Fruit fly (Drosophila melanogaster) whole organism, embryonic: Measurements from ENCODE around the gene Boh1.

Source experiments
- Abd-B ChIP-seq: fragments of 200-800 bp; sonication (Bioruptor generic); optimal IDR thresholded peaks from 2 replicates; lab custom pipeline; 2018; ENCODE audit warnings: missing biosample characterization, mild to moderate bottlenecking, missing genetic modification characterization, moderate library complexity
- Ada2b ChIP-seq: fragments of 200-800 bp; sonication (Bioruptor generic); IDR thresholded peaks from 2 replicates; pipeline ENCODE4 v1.3.6; 2022; ENCODE audit warnings: missing biosample characterization, missing genetic modification characterization
- Atf3 ChIP-seq: fragments of 200-800 bp; sonication (Bioruptor generic); optimal IDR thresholded peaks from 3 replicates; lab custom pipeline; 2016; ENCODE audit warnings: missing biosample characterization, missing genetic modification characterization
- Bdp1 ChIP-seq: fragments of 200-800 bp; sonication (Bioruptor generic); optimal IDR thresholded peaks from 3 replicates; lab custom pipeline; 2016; ENCODE audit warnings: missing biosample characterization, missing genetic modification characterization
- CG10274 ChIP-seq: fragments of 200-800 bp; sonication (Bioruptor generic); optimal IDR thresholded peaks from 3 replicates; lab custom pipeline; 2017; ENCODE audit warnings: missing biosample characterization, mild to moderate bottlenecking, missing genetic modification characterization
- CG10979 ChIP-seq: fragments of 200-800 bp; sonication (Bioruptor generic); optimal IDR thresholded peaks from 2 replicates; lab custom pipeline; 2018; ENCODE audit warnings: missing biosample characterization, mild to moderate bottlenecking, missing genetic modification characterization, moderate library complexity
- CG11085 ChIP-seq: fragments of 200-800 bp; sonication (Bioruptor generic); IDR thresholded peaks from 2 replicates; pipeline ENCODE4 v1.3.6; 2022; ENCODE audit warnings: missing biosample characterization, missing genetic modification characterization
- CG1233 ChIP-seq: fragments of 200-800 bp; sonication (Bioruptor generic); optimal IDR thresholded peaks from 4 replicates; lab custom pipeline; 2018; ENCODE audit warnings: missing biosample characterization, mild to moderate bottlenecking, missing genetic modification characterization
- CG12744 ChIP-seq: fragments of 200-800 bp; sonication (Bioruptor generic); optimal IDR thresholded peaks from 2 replicates; lab custom pipeline; 2016; ENCODE audit warnings: missing biosample characterization, missing genetic modification characterization
- CG14710 ChIP-seq: fragments of 200-800 bp; sonication (Bioruptor generic); optimal IDR thresholded peaks from 3 replicates; lab custom pipeline; 2019; ENCODE audit warnings: missing biosample characterization, mild to moderate bottlenecking, missing genetic modification characterization, moderate library complexity
- CG15011 ChIP-seq: fragments of 200-800 bp; sonication (Bioruptor generic); optimal IDR thresholded peaks from 3 replicates; lab custom pipeline; 2018; ENCODE audit warnings: missing biosample characterization, mild to moderate bottlenecking, missing genetic modification characterization
- CG1603 ChIP-seq: fragments of 200-800 bp; sonication (Bioruptor generic); optimal IDR thresholded peaks from 2 replicates; lab custom pipeline; 2019; ENCODE audit warnings: missing biosample characterization, mild to moderate bottlenecking, missing genetic modification characterization, moderate library complexity
- CG16779 ChIP-seq: fragments of 200-800 bp; sonication (Bioruptor generic); IDR thresholded peaks from 2 replicates; pipeline ENCODE4 v1.3.6; 2022; ENCODE audit warnings: missing biosample characterization, missing genetic modification characterization
- CG1792 ChIP-seq: fragments of 200-800 bp; sonication (Bioruptor generic); optimal IDR thresholded peaks from 2 replicates; lab custom pipeline; 2016; ENCODE audit warnings: missing biosample characterization, missing genetic modification characterization
- CG18619 ChIP-seq: fragments of 200-800 bp; sonication (Bioruptor generic); optimal IDR thresholded peaks from 3 replicates; lab custom pipeline; 2017; ENCODE audit warnings: missing biosample characterization, mild to moderate bottlenecking, missing genetic modification characterization
- CG4282 ChIP-seq: fragments of 200-800 bp; sonication (Bioruptor generic); optimal IDR thresholded peaks from 2 replicates; lab custom pipeline; 2016; ENCODE audit warnings: missing biosample characterization, missing genetic modification characterization
- CG5180 ChIP-seq: fragments of 200-800 bp; sonication (Bioruptor generic); optimal IDR thresholded peaks from 3 replicates; lab custom pipeline; 2017; ENCODE audit warnings: missing biosample characterization, missing genetic modification characterization, mild to moderate bottlenecking, moderate library complexity, missing genetic modification reagents
- CG5953 ChIP-seq: fragments of 200-800 bp; sonication (Bioruptor generic); IDR thresholded peaks from 2 replicates; pipeline ENCODE4 v1.3.6; 2022; ENCODE audit warnings: missing biosample characterization, missing genetic modification characterization
- CG6765 ChIP-seq: fragments of 200-800 bp; sonication (Bioruptor generic); optimal IDR thresholded peaks from 3 replicates; lab custom pipeline; 2017; ENCODE audit warnings: missing biosample characterization, mild to moderate bottlenecking, missing genetic modification characterization
- CG7928 ChIP-seq: fragments of 200-800 bp; sonication (Bioruptor generic); optimal IDR thresholded peaks from 2 replicates; lab custom pipeline; 2017; ENCODE audit warnings: missing biosample characterization, mild to moderate bottlenecking, missing genetic modification characterization
- CG7963 ChIP-seq: fragments of 200-800 bp; sonication (Bioruptor generic); IDR thresholded peaks from 3 replicates; pipeline ENCODE4 v1.3.6; 2022; ENCODE audit warnings: missing biosample characterization, missing genetic modification characterization; ENCODE audit not compliant: partially characterized antibody
- CG7987 ChIP-seq: fragments of 200-800 bp; sonication (Bioruptor generic); optimal IDR thresholded peaks from 2 replicates; lab custom pipeline; 2018; ENCODE audit warnings: missing biosample characterization, mild to moderate bottlenecking, missing genetic modification characterization, moderate library complexity
- CG8089 ChIP-seq: fragments of 200-800 bp; sonication (Bioruptor generic); optimal IDR thresholded peaks from 3 replicates; lab custom pipeline; 2016; ENCODE audit warnings: missing biosample characterization, missing genetic modification characterization
- Camta ChIP-seq: fragments of 200-800 bp; sonication (Bioruptor generic); optimal IDR thresholded peaks from 2 replicates; lab custom pipeline; 2016; ENCODE audit warnings: missing biosample characterization, missing genetic modification characterization
- Drgx ChIP-seq: fragments of 200-800 bp; sonication (Bioruptor generic); IDR thresholded peaks from 2 replicates; pipeline ENCODE4 v1.3.6; 2022; ENCODE audit warnings: missing biosample characterization, missing genetic modification characterization
- Ets97D ChIP-seq: fragments of 200-800 bp; sonication (Bioruptor generic); optimal IDR thresholded peaks from 3 replicates; lab custom pipeline; 2016; ENCODE audit warnings: missing biosample characterization, missing genetic modification characterization
- H15 ChIP-seq: fragments of 200-800 bp; sonication (Bioruptor generic); IDR thresholded peaks from 3 replicates; pipeline ENCODE4 v1.3.6; 2022; ENCODE audit warnings: missing biosample characterization, missing genetic modification characterization
- Hey ChIP-seq: fragments of 200-800 bp; sonication (Bioruptor generic); optimal IDR thresholded peaks from 3 replicates; lab custom pipeline; 2018; ENCODE audit warnings: missing biosample characterization, mild to moderate bottlenecking, missing genetic modification characterization
- Hmr ChIP-seq: fragments of 200-800 bp; sonication (Bioruptor generic); optimal IDR thresholded peaks from 3 replicates; lab custom pipeline; 2017; ENCODE audit warnings: mild to moderate bottlenecking, missing biosample characterization, missing genetic modification reagents, missing genetic modification characterization
- Mes4 ChIP-seq: fragments of 200-800 bp; sonication (Bioruptor generic); optimal IDR thresholded peaks from 2 replicates; lab custom pipeline; 2016; ENCODE audit warnings: missing biosample characterization, missing genetic modification characterization
- NFAT ChIP-seq: fragments of 200-800 bp; sonication (Bioruptor generic); IDR thresholded peaks from 2 replicates; pipeline ENCODE4 v1.3.6; 2022; ENCODE audit warnings: missing biosample characterization, missing genetic modification characterization
- Nf-YA ChIP-seq: fragments of 200-800 bp; sonication (Bioruptor generic); IDR thresholded peaks from 2 replicates; pipeline ENCODE4 v1.3.6; 2022; ENCODE audit warnings: missing biosample characterization, missing genetic modification characterization
- br ChIP-seq: fragments of >200 bp; optimal IDR thresholded peaks from 2 replicates; lab custom pipeline; 2017
- cwo ChIP-seq: fragments of 200-800 bp; sonication (Bioruptor generic); optimal IDR thresholded peaks from 3 replicates; lab custom pipeline; 2017; ENCODE audit warnings: missing biosample characterization, missing genetic modification characterization, mild to moderate bottlenecking, moderate library complexity, missing genetic modification reagents
- dm ChIP-seq: fragments of 200-800 bp; sonication (Bioruptor generic); optimal IDR thresholded peaks from 3 replicates; lab custom pipeline; 2016; ENCODE audit warnings: missing biosample characterization, missing genetic modification characterization
- dmrt99B ChIP-seq: fragments of 200-800 bp; sonication (Bioruptor generic); optimal IDR thresholded peaks from 2 replicates; lab custom pipeline; 2018; ENCODE audit warnings: missing biosample characterization, mild to moderate bottlenecking, missing genetic modification characterization, moderate library complexity
- fu2 ChIP-seq: fragments of 200-800 bp; sonication (Bioruptor generic); optimal IDR thresholded peaks from 2 replicates; lab custom pipeline; 2016; ENCODE audit warnings: missing biosample characterization, missing genetic modification characterization
- gfzf ChIP-seq: fragments of 200-800 bp; sonication (Bioruptor generic); optimal IDR thresholded peaks from 2 replicates; lab custom pipeline; 2016; ENCODE audit warnings: missing biosample characterization, mild to moderate bottlenecking, missing genetic modification characterization, moderate library complexity
- h ChIP-seq: fragments of >200 bp; optimal IDR thresholded peaks from 2 replicates; lab custom pipeline; 2017
- her ChIP-seq: fragments of 200-800 bp; sonication (Bioruptor generic); optimal IDR thresholded peaks from 2 replicates; lab custom pipeline; 2016; ENCODE audit warnings: missing biosample characterization, missing genetic modification characterization
- kni ChIP-seq: fragments of 200-800 bp; sonication (Bioruptor generic); optimal IDR thresholded peaks from 3 replicates; lab custom pipeline; 2017; ENCODE audit warnings: mild to moderate bottlenecking, missing biosample characterization, missing genetic modification reagents, missing genetic modification characterization
- luna ChIP-seq: fragments of 200-800 bp; sonication (Bioruptor generic); optimal IDR thresholded peaks from 2 replicates; lab custom pipeline; 2016; ENCODE audit warnings: missing biosample characterization, missing genetic modification characterization
- rib ChIP-seq: fragments of 200-800 bp; sonication (Bioruptor generic); IDR thresholded peaks from 2 replicates; pipeline ENCODE4 v1.3.6; 2022; ENCODE audit warnings: missing biosample characterization, missing genetic modification characterization
- run ChIP-seq: fragments of 200-800 bp; sonication (Bioruptor generic); optimal IDR thresholded peaks from 3 replicates; lab custom pipeline; 2018; ENCODE audit warnings: missing biosample characterization, mild to moderate bottlenecking, missing genetic modification characterization
- sens-2 ChIP-seq: fragments of 200-800 bp; sonication (Bioruptor generic); IDR thresholded peaks from 2 replicates; pipeline ENCODE4 v1.3.6; 2022; ENCODE audit warnings: missing biosample characterization, missing genetic modification characterization
- sisA ChIP-seq: fragments of 200-800 bp; sonication (Bioruptor generic); IDR thresholded peaks from 2 replicates; pipeline ENCODE4 v1.3.6; 2022; ENCODE audit warnings: missing biosample characterization, missing genetic modification characterization
- slp2 ChIP-seq: fragments of 200-800 bp; sonication (Bioruptor generic); optimal IDR thresholded peaks from 2 replicates; lab custom pipeline; 2016; ENCODE audit warnings: missing biosample characterization, missing genetic modification characterization
- tap ChIP-seq: fragments of 200-800 bp; optimal IDR thresholded peaks from 3 replicates; lab custom pipeline; 2019; ENCODE audit warnings: missing biosample characterization, mild to moderate bottlenecking, missing genetic modification characterization, moderate library complexity
- toy ChIP-seq: fragments of 200-800 bp; sonication (Bioruptor generic); IDR thresholded peaks from 2 replicates; pipeline ENCODE4 v1.3.6; 2022; ENCODE audit warnings: missing biosample characterization, missing genetic modification characterization
- yki ChIP-seq: fragments of >200 bp; optimal IDR thresholded peaks from 3 replicates; lab custom pipeline; 2018

Boh1 gene

dm6 chr3R:27937752-27938694 is 18.8 kb upstream of the Boh1 start, which contains the start of the genes NSD and BOD1 (continued):
- TF ChIP-seq gfzf (GFP tag; lab: Kevin White, UChicago) (peak; percentile 13), CG7987 (GFP tag; lab: Kevin White, UChicago) (peak; percentile 20), Bdp1 (GFP tag; lab: Kevin White, UChicago) (no peak), CG10979 (tag; lab: Kevin White, UChicago) (no peak), tap (tag; lab: Kevin White, UChicago) (no peak), luna (GFP tag; lab: Kevin White, UChicago) (no peak), Ada2b (GFP tag; lab: Robert Waterston, UW) (peak; percentile 66), Mes4 (GFP tag; lab: Kevin White, UChicago) (no peak), Abd-B (GFP tag; lab: Kevin White, UChicago) (peak; percentile 61), CG15011 (GFP tag; lab: Kevin White, UChicago) (no peak), rib (GFP tag; lab: Robert Waterston, UW) (no peak), h (lab: Kevin White, UChicago) (no peak), sisA (GFP tag; lab: Robert Waterston, UW) (peak; percentile 81), CG11085 (GFP tag; lab: Robert Waterston, UW) (peak; percentile 82), Hey (tag; lab: Kevin White, UChicago) (no peak), CG6765 (GFP tag; lab: Kevin White, UChicago) (no peak), CG1792 (GFP tag; lab: Kevin White, UChicago) (no peak), Hmr (GFP tag; lab: Kevin White, UChicago) (peak; percentile 56), her (GFP tag; lab: Kevin White, UChicago) (no peak), Nf-YA (no peak), run (tag; lab: Kevin White, UChicago) (no peak), slp2 (GFP tag; lab: Kevin White, UChicago) (no peak), dm (GFP tag; lab: Kevin White, UChicago) (peak; percentile 4), Ets97D (GFP tag; lab: Kevin White, UChicago) (peak; percentile 35), fu2 (GFP tag; lab: Kevin White, UChicago) (no peak), toy (GFP tag; lab: Robert Waterston, UW) (no peak), sens-2 (no peak), CG7963 (peak; percentile 96), br (lab: Kevin White, UChicago) (no peak), CG16779 (GFP tag; lab: Robert Waterston, UW) (no peak; the same call in 1 of the 2 replicates), CG1233 (GFP tag; lab: Kevin White, UChicago) (peak; percentile 35), Drgx (GFP tag; lab: Robert Waterston, UW) (peak; percentile 34; the same call in 1 of the 2 replicates), CG7928 (peak; percentile 1), dmrt99B (tag; lab: Kevin White, UChicago) (no peak), CG5953 (GFP tag; lab: Robert Waterston, UW) (peak; percentile 34; the same call in 1 of the 2 replicates), yki (lab: Kevin White, UChicago) (no peak), Camta (GFP tag; lab: Kevin White, UChicago) (no peak), H15 (GFP tag; lab: Robert Waterston, UW) (peak; percentile 48; the same call in 1 of the 3 replicates), CG14710 (tag; lab: Kevin White, UChicago) (peak; percentile 61), cwo (no peak), NFAT (GFP tag; lab: Robert Waterston, UW) (peak; percentile 85), CG18619 (GFP tag; lab: Kevin White, UChicago) (peak; percentile 37), CG8089 (no peak), CG10274 (GFP tag; lab: Kevin White, UChicago) (no peak), kni (GFP tag; lab: Kevin White, UChicago) (no peak), CG1603 (peak; percentile 55), CG5180 (GFP tag; lab: Kevin White, UChicago) (no peak), Atf3 (GFP tag; lab: Kevin White, UChicago) (no peak), CG12744 (GFP tag; lab: Kevin White, UChicago) (no peak), CG4282 (peak; percentile 50)
